Fruit fly (Drosophila melanogaster) whole organism, prepupa: ENCODE results near the gene Zpr1.

ENCODE experiments used
- Blimp-1 ChIP-seq: fragments of 200-800 bp; sonication (Bioruptor generic); optimal IDR thresholded peaks from 3 replicates; lab custom pipeline; 2017; ENCODE audit warnings: missing biosample characterization, missing genetic modification characterization, mild to moderate bottlenecking, moderate library complexity, missing genetic modification reagents
- CG10631 ChIP-seq: fragments of 200-800 bp; sonication (Bioruptor generic); optimal IDR thresholded peaks from 2 replicates; lab custom pipeline; 2016; ENCODE audit warnings: missing biosample characterization, missing genetic modification characterization
- CG10669 ChIP-seq: fragments of 200-800 bp; sonication (Bioruptor generic); optimal IDR thresholded peaks from 3 replicates; lab custom pipeline; 2018; ENCODE audit warnings: missing biosample characterization, mild to moderate bottlenecking, missing genetic modification characterization, moderate library complexity
- CG11294 ChIP-seq: fragments of 200-800 bp; sonication (Bioruptor generic); IDR thresholded peaks from 2 replicates; pipeline ENCODE4 v1.3.6; 2022; ENCODE audit warnings: missing biosample characterization, missing genetic modification characterization
- CG11762 ChIP-seq: fragments of 200-800 bp; sonication (Bioruptor generic); optimal IDR thresholded peaks from 3 replicates; lab custom pipeline; 2016; ENCODE audit warnings: missing biosample characterization, missing genetic modification characterization; ENCODE audit not compliant: insufficient read depth
- CG11902 ChIP-seq: fragments of 200-800 bp; sonication (Bioruptor generic); optimal IDR thresholded peaks from 3 replicates; lab custom pipeline; 2016; ENCODE audit warnings: missing biosample characterization, missing genetic modification characterization
- CG15336 ChIP-seq: fragments of 200-800 bp; sonication (Bioruptor generic); IDR thresholded peaks from 2 replicates; pipeline ENCODE4 v1.3.6; 2022; ENCODE audit warnings: missing biosample characterization, missing genetic modification characterization
- CG1621 ChIP-seq: fragments of 200-800 bp; sonication (Bioruptor generic); optimal IDR thresholded peaks from 3 replicates; lab custom pipeline; 2018; ENCODE audit warnings: missing biosample characterization, mild to moderate bottlenecking, missing genetic modification characterization
- CG16779 ChIP-seq: fragments of 200-800 bp; sonication (Bioruptor generic); optimal IDR thresholded peaks from 3 replicates; lab custom pipeline; 2017; ENCODE audit warnings: missing biosample characterization, mild to moderate bottlenecking, missing genetic modification characterization
- CG3032 ChIP-seq: fragments of 200-800 bp; optimal IDR thresholded peaks from 2 replicates; lab custom pipeline; 2019; ENCODE audit warnings: missing biosample characterization, mild to moderate bottlenecking, missing genetic modification characterization, moderate library complexity
- CG31627 ChIP-seq: fragments of 200-800 bp; sonication (Bioruptor generic); optimal IDR thresholded peaks from 3 replicates; lab custom pipeline; 2016; ENCODE audit warnings: missing biosample characterization, missing genetic modification characterization
- CG32006 ChIP-seq: fragments of 200-800 bp; sonication (Bioruptor generic); optimal IDR thresholded peaks from 3 replicates; lab custom pipeline; 2017; ENCODE audit warnings: missing biosample characterization, mild to moderate bottlenecking, missing genetic modification characterization
- CG34406 ChIP-seq: fragments of 200-800 bp; sonication (Bioruptor generic); optimal IDR thresholded peaks from 3 replicates; lab custom pipeline; 2016; ENCODE audit warnings: missing biosample characterization, missing genetic modification characterization
- CG3919 ChIP-seq: fragments of 200-800 bp; sonication (Bioruptor generic); optimal IDR thresholded peaks from 3 replicates; lab custom pipeline; 2016; ENCODE audit warnings: missing biosample characterization, missing genetic modification characterization
- CG4318 ChIP-seq: fragments of 200-800 bp; sonication (Bioruptor generic); optimal IDR thresholded peaks from 3 replicates; lab custom pipeline; 2017; ENCODE audit warnings: missing biosample characterization, mild to moderate bottlenecking, missing genetic modification characterization
- CG6163 ChIP-seq: fragments of 200-800 bp; sonication (Bioruptor generic); IDR thresholded peaks from 3 replicates; pipeline ENCODE4 v1.3.6; 2022; ENCODE audit warnings: missing biosample characterization, missing genetic modification characterization
- CG6276 ChIP-seq: fragments of 200-800 bp; sonication (Bioruptor generic); optimal IDR thresholded peaks from 2 replicates; lab custom pipeline; 2017; ENCODE audit warnings: missing biosample characterization, mild to moderate bottlenecking, missing genetic modification characterization
- CG6792 ChIP-seq: fragments of 200-800 bp; sonication (Bioruptor generic); optimal IDR thresholded peaks from 3 replicates; lab custom pipeline; 2016; ENCODE audit warnings: missing biosample characterization, missing genetic modification characterization
- CG6808 ChIP-seq: fragments of 200-800 bp; sonication (Bioruptor generic); optimal IDR thresholded peaks from 3 replicates; lab custom pipeline; 2017; ENCODE audit warnings: missing biosample characterization, missing genetic modification characterization, mild to moderate bottlenecking, moderate library complexity, missing genetic modification reagents
- CG7368 ChIP-seq: fragments of 200-800 bp; sonication (Bioruptor generic); optimal IDR thresholded peaks from 3 replicates; lab custom pipeline; 2016; ENCODE audit warnings: missing biosample characterization, missing genetic modification characterization
- CG8119 ChIP-seq: fragments of 200-800 bp; sonication (Bioruptor generic); IDR thresholded peaks from 3 replicates; pipeline ENCODE4 v1.3.6; 2022; ENCODE audit warnings: missing biosample characterization, missing genetic modification characterization
- CG8319 ChIP-seq: fragments of 200-800 bp; sonication (Bioruptor generic); optimal IDR thresholded peaks from 3 replicates; lab custom pipeline; 2016; ENCODE audit warnings: missing biosample characterization, missing genetic modification characterization
- CG8632 ChIP-seq: fragments of 200-800 bp; sonication (Bioruptor generic); optimal IDR thresholded peaks from 3 replicates; lab custom pipeline; 2016; ENCODE audit warnings: missing biosample characterization, missing genetic modification characterization
- CG9139 ChIP-seq: fragments of 200-800 bp; sonication (Bioruptor generic); optimal IDR thresholded peaks from 3 replicates; lab custom pipeline; 2017; ENCODE audit warnings: missing biosample characterization, mild to moderate bottlenecking, missing genetic modification characterization
- Eip78C ChIP-seq: fragments of 200-800 bp; sonication (Bioruptor generic); peaks from one replicate; lab custom pipeline; 2016; ENCODE audit warnings: missing biosample characterization, missing genetic modification characterization
- Ets21C ChIP-seq: fragments of 200-800 bp; sonication (Bioruptor generic); optimal IDR thresholded peaks from 3 replicates; lab custom pipeline; 2016; ENCODE audit warnings: missing biosample characterization, missing genetic modification characterization
- Gug ChIP-seq: fragments of 200-800 bp; sonication (Bioruptor generic); IDR thresholded peaks from 2 replicates; pipeline ENCODE4 v1.3.6; 2022; ENCODE audit warnings: missing biosample characterization, missing genetic modification characterization
- Hr38 ChIP-seq: sonication (Bioruptor generic); optimal IDR thresholded peaks from 2 replicates; lab custom pipeline; 2016; ENCODE audit warnings: missing biosample characterization, missing genetic modification characterization
- Hr4 ChIP-seq: fragments of 200-800 bp; sonication (Bioruptor generic); optimal IDR thresholded peaks from 3 replicates; lab custom pipeline; 2016; ENCODE audit warnings: missing biosample characterization, missing genetic modification characterization
- Lpt ChIP-seq: fragments of 200-800 bp; sonication (Bioruptor generic); optimal IDR thresholded peaks from 3 replicates; lab custom pipeline; 2016; ENCODE audit warnings: missing biosample characterization, missing genetic modification characterization
- OdsH ChIP-seq: fragments of 200-800 bp; sonication (Bioruptor generic); optimal IDR thresholded peaks from 3 replicates; lab custom pipeline; 2016; ENCODE audit warnings: missing biosample characterization, missing genetic modification characterization
- Sox102F ChIP-seq: fragments of 200-800 bp; sonication (Bioruptor generic); optimal IDR thresholded peaks from 2 replicates; lab custom pipeline; 2016; ENCODE audit warnings: missing biosample characterization, mild to moderate bottlenecking, missing genetic modification characterization
- Sox14 ChIP-seq: fragments of 200-800 bp; sonication (Bioruptor generic); optimal IDR thresholded peaks from 3 replicates; lab custom pipeline; 2016; ENCODE audit warnings: missing biosample characterization, missing genetic modification characterization
- cyc ChIP-seq: fragments of 200-800 bp; sonication (Bioruptor generic); optimal IDR thresholded peaks from 3 replicates; lab custom pipeline; 2016; ENCODE audit warnings: missing biosample characterization, missing genetic modification characterization
- dac ChIP-seq: fragments of 200-800 bp; sonication (Bioruptor generic); optimal IDR thresholded peaks from 2 replicates; lab custom pipeline; 2017; ENCODE audit warnings: missing biosample characterization, mild to moderate bottlenecking, missing genetic modification characterization
- eg ChIP-seq: fragments of 200-800 bp; sonication (Bioruptor generic); IDR thresholded peaks from 3 replicates; pipeline ENCODE4 v1.3.6; 2022; ENCODE audit warnings: missing biosample characterization, missing genetic modification characterization
- fd85E ChIP-seq: fragments of 200-800 bp; sonication (Bioruptor generic); optimal IDR thresholded peaks from 3 replicates; lab custom pipeline; 2016; ENCODE audit warnings: missing biosample characterization, missing genetic modification characterization
- fkh ChIP-seq: fragments of 200-800 bp; sonication (Bioruptor generic); optimal IDR thresholded peaks from 3 replicates; lab custom pipeline; 2017; ENCODE audit warnings: missing biosample characterization, mild to moderate bottlenecking, missing genetic modification characterization, moderate library complexity
- lz ChIP-seq: fragments of 200-800 bp; sonication (Bioruptor generic); optimal IDR thresholded peaks from 3 replicates; lab custom pipeline; 2016; ENCODE audit warnings: missing biosample characterization, missing genetic modification characterization
- net ChIP-seq: fragments of 200-800 bp; sonication (Bioruptor generic); optimal IDR thresholded peaks from 3 replicates; lab custom pipeline; 2016; ENCODE audit warnings: missing biosample characterization, missing genetic modification characterization
- salr ChIP-seq, 2 experiments: fragments of 200-800 bp; sonication (Bioruptor generic); optimal IDR thresholded peaks; 3 replicates each; lab custom pipeline; 2016 to 2018; ENCODE audit warnings: missing biosample characterization in 2 of 2, missing genetic modification characterization in 2 of 2, mild to moderate bottlenecking in 1 of 2
- spab ChIP-seq: fragments of 200-800 bp; sonication (Bioruptor generic); optimal IDR thresholded peaks from 2 replicates; lab custom pipeline; 2017; ENCODE audit warnings: missing biosample characterization, mild to moderate bottlenecking, missing genetic modification characterization, missing genetic modification reagents
- ss ChIP-seq, 2 experiments: fragments of 200-800 bp; sonication (Bioruptor generic); optimal IDR thresholded peaks; 2 replicates in 1 of 2; 3 replicates in 1 of 2; lab custom pipeline; 2017 to 2018; ENCODE audit warnings: mild to moderate bottlenecking in 2 of 2, missing biosample characterization in 2 of 2, missing genetic modification characterization in 2 of 2, moderate library complexity in 1 of 2
- svp ChIP-seq: fragments of 200-800 bp; sonication (Bioruptor generic); peaks from one replicate; lab custom pipeline; 2016; ENCODE audit warnings: missing biosample characterization, missing genetic modification characterization

Gene Zpr1

DNA sequence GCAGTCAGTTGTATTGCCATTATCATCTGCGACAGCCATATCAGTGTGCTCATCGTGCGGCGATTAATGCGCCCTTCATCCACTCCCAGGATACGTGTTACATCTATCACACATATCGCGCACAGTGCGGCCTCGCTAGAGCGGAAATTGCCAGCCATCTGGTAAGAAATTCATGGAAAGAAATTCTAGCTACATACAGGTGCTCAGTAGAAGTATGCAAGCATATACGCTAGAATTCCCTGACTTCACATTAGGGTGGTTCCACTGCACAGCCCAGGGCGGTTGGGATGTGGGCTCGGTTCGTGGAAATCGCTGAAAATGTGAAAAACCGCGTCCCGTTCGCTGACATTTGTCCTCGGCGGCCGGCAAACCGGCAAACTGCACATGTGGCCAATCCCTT lies 20.7 kb downstream of the Zpr1 start (continued):
- no peak for TF ChIP-seq spab (GFP tag; lab: Kevin White, UChicago)
- peak; percentile 78 for TF ChIP-seq CG9139 (GFP tag; lab: Kevin White, UChicago)
- peak; percentile 34 for TF ChIP-seq Blimp-1 (GFP tag; lab: Kevin White, UChicago)
- TF ChIP-seq CG11294 (GFP tag; lab: Robert Waterston, UW) = peak; percentile 77
- TF ChIP-seq CG8632 = peak; percentile 43
- TF ChIP-seq CG7368 (GFP tag; lab: Kevin White, UChicago) = peak; percentile 80
- peak; percentile 59 for TF ChIP-seq Sox102F (GFP tag; lab: Kevin White, UChicago)

DNA sequence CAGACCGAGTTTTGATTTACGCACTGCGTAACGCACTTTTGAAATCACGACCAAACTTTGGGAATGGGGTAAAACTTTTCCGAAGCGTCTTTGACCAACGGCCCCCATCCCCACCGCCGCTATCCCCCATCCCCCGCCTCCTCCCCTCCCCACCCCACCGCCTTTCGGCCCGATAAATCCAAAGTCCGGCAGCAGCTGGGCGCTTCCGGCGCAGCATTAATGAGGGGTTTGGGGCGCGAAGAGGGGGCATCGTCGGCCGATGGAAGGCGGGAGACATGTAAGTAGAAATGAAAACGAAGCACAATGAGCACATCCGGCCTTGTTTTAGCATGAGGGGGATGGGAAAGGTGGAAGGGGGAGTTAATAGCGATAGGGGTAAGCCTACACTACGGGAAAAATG lies 22.8 kb downstream of the Zpr1 start:
- TF ChIP-seq CG32006 (GFP tag; lab: Kevin White, UChicago) (peak; percentile 0), CG31627 (no peak), Eip78C (GFP tag; lab: Kevin White, UChicago) (no peak), dac (GFP tag; lab: Kevin White, UChicago) (no peak), CG4318 (GFP tag; lab: Kevin White, UChicago) (no peak), Lpt (GFP tag; lab: Kevin White, UChicago) (no peak), CG8119 (GFP tag; lab: Robert Waterston, UW) (0 out of 3 replicates have a peak, but pooled peaks have one; percentile 17), CG6276 (GFP tag; lab: Kevin White, UChicago) (peak; percentile 73), fd85E (GFP tag; lab: Kevin White, UChicago) (no peak), CG11294 (GFP tag; lab: Robert Waterston, UW) (no peak), CG34406 (no peak), CG11902 (GFP tag; lab: Kevin White, UChicago) (no peak), salr (GFP tag; optimal IDR thresholded peaks at IDR 0.05; lab: Kevin White, UChicago) (peak in 1 of 2 experiments; percentile 30), Hr4 (GFP tag; lab: Kevin White, UChicago) (no peak), CG10631 (GFP tag; lab: Kevin White, UChicago) (no peak), CG7368 (GFP tag; lab: Kevin White, UChicago) (peak; percentile 33), CG16779 (peak; percentile 68), Blimp-1 (GFP tag; lab: Kevin White, UChicago) (no peak), CG6808 (GFP tag; lab: Kevin White, UChicago) (peak; percentile 77), CG3919 (GFP tag; lab: Kevin White, UChicago) (no peak), CG6163 (GFP tag; lab: Robert Waterston, UW) (no peak), fkh (no peak), Hr38 (no peak), CG11762 (GFP tag; lab: Kevin White, UChicago) (no peak), Gug (GFP tag; lab: Robert Waterston, UW) (peak; percentile 45; the same call in 1 of the 2 replicates), cyc (GFP tag; lab: Kevin White, UChicago) (no peak), svp (GFP tag; lab: Kevin White, UChicago) (no peak), CG8319 (GFP tag; lab: Kevin White, UChicago) (no peak), CG9139 (GFP tag; lab: Kevin White, UChicago) (peak; percentile 81), CG10669 (GFP tag; lab: Kevin White, UChicago) (peak; percentile 41), lz (GFP tag; lab: Kevin White, UChicago) (no peak), OdsH (no peak), eg (GFP tag; lab: Robert Waterston, UW) (peak; percentile 32; the same call in 1 of the 3 replicates), spab (GFP tag; lab: Kevin White, UChicago) (peak; percentile 33), Ets21C (GFP tag; lab: Kevin White, UChicago) (no peak), CG15336 (GFP tag; lab: Robert Waterston, UW) (no peak), ss (GFP tag; optimal IDR thresholded peaks at IDR 0.05; lab: Kevin White, UChicago) (peak; percentile 81 to 85), net (GFP tag; lab: Kevin White, UChicago) (peak; percentile 47), CG6792 (no peak), Sox14 (GFP tag; lab: Kevin White, UChicago) (no peak), CG1621 (tag; lab: Kevin White, UChicago) (peak; percentile 52), CG3032 (tag; lab: Kevin White, UChicago) (peak; percentile 1)
